Worm (Caenorhabditis elegans): ENCODE data around the gene ham-2.

ce11 chrX:4564717-4565316, 10.3 kb downstream of the ham-2 start, which contains the start of gene amt-4:
- TF ChIP-seq scrt-1 (GFP tag; IDR thresholded peaks at IDR 0.05), result no peak
- no peak for TF ChIP-seq tbx-37 (GFP tag; conservative IDR thresholded peaks at IDR 0.05)
- no peak for TF ChIP-seq ceh-36 (tag; optimal IDR thresholded peaks at IDR 0.05)
- TF ChIP-seq flt-1 (GFP tag; IDR thresholded peaks at IDR 0.05), result no peak
- no peak for TF ChIP-seq B0310.2 (tag; optimal IDR thresholded peaks at IDR 0.05)
- no peak for TF ChIP-seq ets-7 (tag; optimal IDR thresholded peaks at IDR 0.05)
- TF ChIP-seq ceh-13 (GFP tag; optimal IDR thresholded peaks at IDR 0.05), result no peak
- TF ChIP-seq ama-1 (optimal IDR thresholded peaks at IDR 0.05), result no peak
- no peak for TF ChIP-seq tra-4 (tag; optimal IDR thresholded peaks at IDR 0.05)
- TF ChIP-seq hmg-4 (GFP tag; optimal IDR thresholded peaks at IDR 0.05), result no peak
- no peak for TF ChIP-seq tbx-11 (GFP tag; IDR thresholded peaks at IDR 0.05)
- TF ChIP-seq sea-1 (GFP tag; conservative IDR thresholded peaks at IDR 0.05), result no peak
- TF ChIP-seq hnd-1 (tag; optimal IDR thresholded peaks at IDR 0.05), result no peak

All from whole organism, early embryonic.